Worm (Caenorhabditis elegans) whole organism, L3 larva: ENCODE data around the gene F54E7.9.

Source experiments
- ceh-9 ChIP-seq: sonication (generic microtip); optimal IDR thresholded peaks from 2 replicates; lab custom pipeline; 2018; ENCODE audit warnings: missing biosample characterization, missing genetic modification characterization
- elt-3 ChIP-seq, 3 experiments: fragments of 150-350 bp in 1 of 3; sonication (generic microtip) in 2 of 3; optimal IDR thresholded peaks; 2 replicates in 2 of 3; 4 replicates in 1 of 3; lab custom pipeline; 2014 to 2017; ENCODE audit warnings: missing biosample characterization in 3 of 3, missing genetic modification characterization in 3 of 3
- nhr-237 ChIP-seq: fragments of 150-350 bp; optimal IDR thresholded peaks from 2 replicates; lab custom pipeline; 2014; ENCODE audit warnings: missing biosample characterization, missing genetic modification characterization
- nhr-28 ChIP-seq: fragments of 150-350 bp; optimal IDR thresholded peaks from 2 replicates; lab custom pipeline; 2014; ENCODE audit warnings: missing biosample characterization, missing genetic modification characterization
- nhr-77 ChIP-seq: fragments of 150-350 bp; optimal IDR thresholded peaks from 2 replicates; lab custom pipeline; 2014; ENCODE audit warnings: missing biosample characterization, missing genetic modification characterization
- pha-4 ChIP-seq: fragments of 150-350 bp; optimal IDR thresholded peaks from 2 replicates; lab custom pipeline; 2014; ENCODE audit warnings: missing biosample characterization, missing genetic modification reagents, missing genetic modification characterization
- snpc-4 ChIP-seq: fragments of 150-350 bp; optimal IDR thresholded peaks from 2 replicates; lab custom pipeline; 2014; ENCODE audit warnings: missing biosample characterization, missing genetic modification characterization
- unc-62 ChIP-seq: fragments of 150-350 bp; sonication (generic microtip); optimal IDR thresholded peaks from 4 replicates; lab custom pipeline; 2014; ENCODE audit warnings: missing biosample characterization, missing genetic modification reagents, missing genetic modification characterization

DNA sequence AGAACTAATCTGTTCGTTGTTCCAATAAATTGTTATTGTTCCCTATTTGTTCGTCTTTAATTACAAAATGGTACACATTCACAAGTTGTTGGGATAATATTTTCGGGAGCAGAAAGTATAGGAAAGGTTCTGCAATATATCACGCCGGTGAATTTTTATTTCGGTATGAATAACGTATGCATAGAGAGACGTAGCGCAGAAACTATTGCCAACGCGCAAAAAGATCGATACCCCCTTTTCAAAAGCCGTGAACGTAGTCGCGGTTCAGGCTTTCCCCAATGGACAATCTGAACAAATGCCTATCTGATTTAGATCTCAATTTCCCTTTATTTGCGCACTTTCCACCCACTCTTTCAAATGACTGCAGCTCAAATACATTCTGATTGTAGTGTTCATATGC lies 2.5 kb upstream of the F54E7.9 start, which contains the start of gene pst-2:
- TF ChIP-seq unc-62 (no peak), nhr-77 (tag; lab: Kevin White, UChicago) (no peak), ceh-9 (tag; lab: Kevin White, UChicago) (no peak), nhr-237 (tag; lab: Kevin White, UChicago) (no peak), snpc-4 (tag; lab: Kevin White, UChicago) (no peak), nhr-28 (tag; lab: Kevin White, UChicago) (no peak), elt-3 (tag; optimal IDR thresholded peaks at IDR 0.05; lab: Kevin White, UChicago) (no peak), pha-4 (tag; lab: Kevin White, UChicago) (no peak)
